Worm (Caenorhabditis elegans) whole organism, L4 larva: ENCODE data around the gene irld-32.

Source experiments
- aha-1 ChIP-seq: fragments of 150-350 bp; peaks from one replicate; lab custom pipeline; 2014; ENCODE audit warnings: missing biosample characterization, missing genetic modification characterization
- ama-1 ChIP-seq: fragments of 150-350 bp; optimal IDR thresholded peaks from 2 replicates; lab custom pipeline; 2014; ENCODE audit warnings: inconsistent platforms, mixed read lengths
- daf-19 ChIP-seq: fragments of 200-800 bp; sonication (Bioruptor generic); conservative IDR thresholded peaks from 2 replicates; pipeline ENCODE4 v1.3.6; 2022; ENCODE audit warnings: missing genetic modification characterization, missing compliant biosample characterization
- daf-8 ChIP-seq: fragments of 200-800 bp; sonication (Bioruptor generic); IDR thresholded peaks from 2 replicates; pipeline ENCODE4 v1.3.6; 2022; ENCODE audit warnings: missing genetic modification characterization, missing compliant biosample characterization
- egl-27 ChIP-seq: sonication (generic microtip); optimal IDR thresholded peaks from 3 replicates; lab custom pipeline; 2017; ENCODE audit warnings: missing biosample characterization, missing genetic modification reagents, missing genetic modification characterization
- fkh-10 ChIP-seq: fragments of 150-350 bp; optimal IDR thresholded peaks from 2 replicates; lab custom pipeline; 2014; ENCODE audit warnings: missing biosample characterization, missing genetic modification reagents, missing genetic modification characterization
- fos-1 ChIP-seq: fragments of 150-350 bp; optimal IDR thresholded peaks from 2 replicates; lab custom pipeline; 2014; ENCODE audit warnings: missing biosample characterization, missing genetic modification characterization
- nhr-10 ChIP-seq: fragments of 150-350 bp; optimal IDR thresholded peaks from 2 replicates; lab custom pipeline; 2014; ENCODE audit warnings: missing biosample characterization, missing genetic modification characterization
- nhr-76 ChIP-seq: fragments of 150-350 bp; optimal IDR thresholded peaks from 2 replicates; lab custom pipeline; 2014; ENCODE audit warnings: missing biosample characterization, missing genetic modification characterization
- php-3 ChIP-seq: fragments of 200-800 bp; sonication (Bioruptor generic); IDR thresholded peaks from 2 replicates; pipeline ENCODE4 v1.3.6; 2022; ENCODE audit warnings: missing genetic modification reagents, missing genetic modification characterization, missing compliant biosample characterization
- pqm-1 ChIP-seq: sonication (generic microtip); optimal IDR thresholded peaks from 2 replicates; lab custom pipeline; 2017; ENCODE audit warnings: missing biosample characterization, missing genetic modification characterization

DNA sequence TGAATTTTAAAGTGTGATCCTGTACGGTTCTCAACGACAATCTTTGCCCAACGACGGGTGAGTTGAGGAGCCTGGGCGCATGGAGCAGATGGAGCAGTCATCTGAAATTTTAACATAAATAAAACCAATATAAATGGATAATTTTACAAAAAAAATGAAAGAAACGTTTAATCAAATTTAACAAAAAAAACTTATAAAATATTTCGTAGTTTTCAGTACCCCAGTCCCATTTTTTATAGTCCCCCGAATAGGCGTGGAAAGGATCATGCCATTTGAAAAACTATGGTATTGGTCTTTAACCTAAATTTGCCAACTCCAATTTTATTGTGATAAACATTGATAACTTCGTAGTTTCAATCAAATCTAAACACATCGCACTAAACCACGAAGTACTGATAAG, 6.7 kb upstream of the irld-32 start, which contains the start of gene pud-3:
- TF ChIP-seq egl-27 (tag; lab: Kevin White, UChicago) (no peak), fos-1 (tag; lab: Kevin White, UChicago) (no peak), fkh-10 (GFP tag; lab: Kevin White, UChicago) (no peak), aha-1 (tag; lab: Kevin White, UChicago) (no peak), daf-8 (GFP tag; lab: Robert Waterston, UW) (no peak), daf-19 (no peak), php-3 (GFP tag; lab: Robert Waterston, UW) (no peak), nhr-76 (tag; lab: Kevin White, UChicago) (no peak), nhr-10 (tag; lab: Kevin White, UChicago) (no peak), pqm-1 (tag; lab: Kevin White, UChicago) (no peak), ama-1 (lab: Kevin White, UChicago) (no peak)
